Worm (Caenorhabditis elegans) whole organism, L1 larva: ENCODE data around the gene T13C2.2.

Experiments used
- C16A3.4 ChIP-seq: fragments of 150-350 bp; optimal IDR thresholded peaks from 2 replicates; lab custom pipeline; 2014; ENCODE audit warnings: missing biosample characterization, missing genetic modification characterization
- dpl-1 ChIP-seq, 3 experiments: fragments of 150-350 bp in 2 of 3; sonication (generic microtip) in 1 of 3; optimal IDR thresholded peaks; 2 replicates each; lab custom pipeline; 2014 to 2017; ENCODE audit warnings: missing biosample characterization in 3 of 3, missing genetic modification characterization in 3 of 3, missing genetic modification reagents in 3 of 3
- egl-27 ChIP-seq, 2 experiments: fragments of 150-350 bp in 1 of 2; sonication (generic microtip); optimal IDR thresholded peaks; 3 replicates each; lab custom pipeline; 2017 to 2018; ENCODE audit warnings: missing biosample characterization in 2 of 2, missing genetic modification characterization in 2 of 2, missing genetic modification reagents in 2 of 2
- elt-2 ChIP-seq: sonication (generic microtip); optimal IDR thresholded peaks from 2 replicates; lab custom pipeline; 2016; ENCODE audit warnings: missing genetic modification characterization, mild to moderate bottlenecking, inconsistent platforms, missing compliant biosample characterization, missing genetic modification reagents
- fkh-10 ChIP-seq: sonication (generic microtip); optimal IDR thresholded peaks from 2 replicates; lab custom pipeline; 2017; ENCODE audit warnings: missing biosample characterization, missing genetic modification reagents, missing genetic modification characterization
- grh-1 ChIP-seq: fragments of 200-800 bp; sonication (Bioruptor generic); IDR thresholded peaks from 2 replicates; pipeline ENCODE4 v1.3.6; 2022; ENCODE audit warnings: missing genetic modification reagents, missing genetic modification characterization, missing compliant biosample characterization
- lin-13 ChIP-seq: fragments of 150-350 bp; optimal IDR thresholded peaks from 2 replicates; lab custom pipeline; 2014; ENCODE audit warnings: missing biosample characterization, missing genetic modification reagents, missing genetic modification characterization
- lin-39 ChIP-seq: fragments of 150-350 bp; optimal IDR thresholded peaks from 2 replicates; lab custom pipeline; 2014; ENCODE audit warnings: missing biosample characterization, missing genetic modification reagents, missing genetic modification characterization
- nhr-85 ChIP-seq: sonication (generic microtip); peaks from one replicate; lab custom pipeline; 2016; ENCODE audit warnings: missing genetic modification characterization, inconsistent platforms, missing compliant biosample characterization

DNA sequence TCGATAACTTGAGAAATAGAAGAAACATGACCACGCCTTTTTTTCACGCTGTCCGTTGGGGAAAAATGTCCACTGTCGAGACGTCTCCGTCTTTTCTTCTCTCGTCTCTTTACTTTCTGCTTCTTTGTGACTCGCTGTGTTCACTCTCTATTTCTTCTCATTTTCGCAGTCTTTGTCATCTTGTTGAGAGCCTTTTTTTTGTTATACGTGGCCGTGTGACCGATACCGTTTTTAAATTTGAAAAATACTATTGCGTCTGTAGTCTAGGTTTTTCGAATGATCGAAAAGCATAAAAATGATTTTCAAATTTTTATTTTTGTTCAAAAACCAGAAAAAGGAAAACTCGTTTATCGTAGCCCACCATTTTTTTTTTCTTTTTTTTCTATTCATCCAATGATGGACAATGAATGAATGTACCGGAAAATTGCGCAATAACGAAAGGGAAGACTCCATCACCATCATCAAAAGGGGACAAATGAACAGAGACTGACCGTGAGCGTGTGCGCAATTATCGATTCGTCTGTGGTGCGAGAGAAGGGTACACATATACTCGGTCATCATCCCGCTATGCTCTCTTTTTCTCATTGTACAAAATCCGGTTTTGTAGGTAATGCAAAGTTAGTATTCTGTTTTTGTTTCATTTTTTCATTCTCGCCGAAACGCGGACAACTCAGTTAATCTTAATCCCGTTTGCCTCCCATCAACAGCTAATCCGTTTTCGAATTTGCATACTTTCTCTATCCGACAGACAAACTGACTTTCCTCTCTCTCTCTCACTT is 52.4 kb downstream of the T13C2.2 start:
- no peak for TF ChIP-seq fkh-10
- TF ChIP-seq grh-1 (GFP tag; lab: Robert Waterston, UW), result peak; percentile 21; the same call in 1 of the 2 replicates
- no peak for TF ChIP-seq elt-2 (tag; lab: Kevin White, UChicago)
- no peak for TF ChIP-seq dpl-1 (GFP tag; optimal IDR thresholded peaks at IDR 0.05; lab: Kevin White, UChicago)
- no peak for TF ChIP-seq lin-13 (GFP tag; lab: Kevin White, UChicago)
- peak; percentile 75 for TF ChIP-seq nhr-85 (tag; lab: Kevin White, UChicago)
- no peak for TF ChIP-seq lin-39
- TF ChIP-seq egl-27 (tag; optimal IDR thresholded peaks at IDR 0.05; lab: Kevin White, UChicago), result peak in 1 of 2 experiments; percentile 59
- TF ChIP-seq C16A3.4 (tag; lab: Kevin White, UChicago), result no peak
